Worm (Caenorhabditis elegans) whole organism, early embryonic: ENCODE data around the gene cyp-13B2.

Experiments
- B0310.2 ChIP-seq: sonication (generic microtip); optimal IDR thresholded peaks from 2 replicates; lab custom pipeline; 2016; ENCODE audit warnings: mild to moderate bottlenecking, missing genetic modification characterization, missing compliant biosample characterization
- F13C5.2 ChIP-seq: sonication (generic microtip); optimal IDR thresholded peaks from 2 replicates; lab custom pipeline; 2017; ENCODE audit warnings: mild to moderate bottlenecking, missing genetic modification characterization, inconsistent platforms, missing compliant biosample characterization
- aly-1 ChIP-seq: sonication (generic microtip); optimal IDR thresholded peaks from 2 replicates; lab custom pipeline; 2016; ENCODE audit warnings: missing genetic modification characterization, missing compliant biosample characterization
- ama-1 ChIP-seq: fragments of 150-350 bp; optimal IDR thresholded peaks from 2 replicates; lab custom pipeline; 2014
- ceh-13 ChIP-seq: fragments of 200-800 bp; sonication (Bioruptor generic); optimal IDR thresholded peaks from 2 replicates; lab custom pipeline; 2018; ENCODE audit warnings: mild to moderate bottlenecking, missing genetic modification characterization, missing compliant biosample characterization
- ceh-36 ChIP-seq: sonication (generic microtip); optimal IDR thresholded peaks from 2 replicates; lab custom pipeline; 2016; ENCODE audit warnings: missing genetic modification characterization, inconsistent platforms, missing compliant biosample characterization
- ets-7 ChIP-seq: sonication (generic microtip); optimal IDR thresholded peaks from 2 replicates; lab custom pipeline; 2016; ENCODE audit warnings: missing genotype, missing genetic modification characterization, missing compliant biosample characterization
- flt-1 ChIP-seq: fragments of 200-800 bp; sonication (Bioruptor generic); IDR thresholded peaks from 2 replicates; pipeline ENCODE4 v1.3.6; 2022; ENCODE audit warnings: missing genetic modification characterization, missing compliant biosample characterization
- hmbx-1 ChIP-seq: sonication (generic microtip); optimal IDR thresholded peaks from 2 replicates; lab custom pipeline; 2016; ENCODE audit warnings: mild to moderate bottlenecking, missing genetic modification characterization, missing compliant biosample characterization
- hmg-4 ChIP-seq: fragments of 200-800 bp; sonication (Bioruptor generic); optimal IDR thresholded peaks from 2 replicates; lab custom pipeline; 2018; ENCODE audit warnings: mild to moderate bottlenecking, missing genetic modification characterization, missing compliant biosample characterization
- hnd-1 ChIP-seq: sonication (generic microtip); optimal IDR thresholded peaks from 2 replicates; lab custom pipeline; 2016; ENCODE audit warnings: missing genetic modification characterization, missing compliant biosample characterization
- pes-1 ChIP-seq: fragments of 200-800 bp; sonication (Bioruptor generic); IDR thresholded peaks from 2 replicates; pipeline ENCODE4 v1.3.6; 2022; ENCODE audit warnings: missing genetic modification reagents, missing genetic modification characterization, missing compliant biosample characterization
- scrt-1 ChIP-seq: fragments of 200-800 bp; sonication (Bioruptor generic); IDR thresholded peaks from 2 replicates; pipeline ENCODE4 v1.3.6; 2022; ENCODE audit warnings: missing genetic modification characterization, missing compliant biosample characterization
- sea-1 ChIP-seq: fragments of 200-800 bp; sonication (Bioruptor generic); conservative IDR thresholded peaks from 2 replicates; pipeline ENCODE4 v1.3.6; 2022; ENCODE audit warnings: missing genetic modification characterization, missing compliant biosample characterization
- tbx-11 ChIP-seq: fragments of 200-800 bp; sonication (Bioruptor generic); IDR thresholded peaks from 2 replicates; pipeline ENCODE4 v1.3.6; 2022; ENCODE audit warnings: missing genetic modification characterization, missing compliant biosample characterization
- tbx-37 ChIP-seq: fragments of 200-800 bp; sonication (Bioruptor generic); conservative IDR thresholded peaks from 2 replicates; pipeline ENCODE4 v1.3.6; 2022; ENCODE audit warnings: missing genetic modification reagents, missing genetic modification characterization, missing compliant biosample characterization
- tra-4 ChIP-seq: sonication (generic microtip); optimal IDR thresholded peaks from 2 replicates; lab custom pipeline; 2017; ENCODE audit warnings: missing genetic modification characterization, missing compliant biosample characterization

The cyp-13B2 gene

DNA sequence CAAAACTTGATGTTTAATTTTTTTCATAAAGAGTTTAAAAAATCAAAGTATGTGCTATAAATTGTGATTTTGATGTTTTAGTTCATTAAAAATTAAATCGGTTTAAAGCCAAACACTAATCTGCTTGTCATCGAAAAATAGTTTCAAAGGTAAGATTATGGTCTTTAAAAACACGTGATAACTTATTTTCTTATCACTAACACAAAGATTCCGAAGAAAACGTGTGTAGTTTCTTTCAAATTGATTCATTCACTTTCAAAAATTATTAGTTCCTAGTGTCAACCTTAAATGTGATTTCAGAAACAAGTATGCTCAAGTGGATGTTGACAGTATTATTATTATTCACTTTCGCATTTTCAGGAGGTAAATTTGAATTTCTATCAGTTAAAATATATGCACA is 30.6 kb downstream of the cyp-13B2 start, which contains the start of gene E02H4.7:
Gene E02H4.7, plus strand, starts transcription at position 301 of the 400 bp plus-strand sequence.
- TF ChIP-seq B0310.2 (tag; lab: Kevin White, UChicago) = no peak

DNA sequence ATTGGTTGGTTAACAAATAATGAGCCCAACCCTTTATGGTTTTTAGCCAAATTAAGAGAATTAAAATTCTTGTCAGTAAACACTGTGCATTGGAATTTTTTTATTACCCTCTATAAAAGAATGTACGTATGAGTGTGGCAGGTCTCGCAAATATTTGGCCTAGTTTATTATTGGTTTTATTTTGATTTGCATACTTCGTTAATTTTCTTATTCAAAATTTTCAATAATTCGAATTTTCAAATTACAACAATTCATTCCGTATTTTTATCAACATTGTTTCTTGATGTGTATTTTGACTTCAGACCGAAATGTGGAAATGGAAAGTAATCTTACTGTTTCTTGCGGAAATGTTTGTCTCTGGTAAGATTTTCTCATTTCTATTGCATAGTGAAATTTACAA is 32.3 kb downstream of the cyp-13B2 start, which contains the start of gene E02H4.4:
Gene E02H4.4, plus strand, starts transcription at position 301 of the 400 bp plus-strand sequence.
- no peak for TF ChIP-seq ceh-36 (tag; lab: Kevin White, UChicago)
- no peak for TF ChIP-seq sea-1 (GFP tag; lab: Robert Waterston, UW)
- TF ChIP-seq tra-4 (tag; lab: Kevin White, UChicago) = no peak
- no peak for TF ChIP-seq hmbx-1 (tag; lab: Kevin White, UChicago)
- no peak for TF ChIP-seq ama-1 (lab: Kevin White, UChicago)
- no peak for TF ChIP-seq hnd-1 (tag; lab: Kevin White, UChicago)
- TF ChIP-seq pes-1 (GFP tag; lab: Robert Waterston, UW) = no peak
- no peak for TF ChIP-seq tbx-11 (GFP tag; lab: Robert Waterston, UW)
- TF ChIP-seq B0310.2 (tag; lab: Kevin White, UChicago) = no peak
- TF ChIP-seq scrt-1 (GFP tag; lab: Robert Waterston, UW) = no peak
- no peak for TF ChIP-seq ets-7 (tag; lab: Kevin White, UChicago)
- no peak for TF ChIP-seq F13C5.2
- TF ChIP-seq flt-1 (GFP tag; lab: Robert Waterston, UW) = no peak
- no peak for TF ChIP-seq hmg-4 (GFP tag; lab: Kevin White, UChicago)
- no peak for TF ChIP-seq aly-1 (tag; lab: Kevin White, UChicago)

DNA sequence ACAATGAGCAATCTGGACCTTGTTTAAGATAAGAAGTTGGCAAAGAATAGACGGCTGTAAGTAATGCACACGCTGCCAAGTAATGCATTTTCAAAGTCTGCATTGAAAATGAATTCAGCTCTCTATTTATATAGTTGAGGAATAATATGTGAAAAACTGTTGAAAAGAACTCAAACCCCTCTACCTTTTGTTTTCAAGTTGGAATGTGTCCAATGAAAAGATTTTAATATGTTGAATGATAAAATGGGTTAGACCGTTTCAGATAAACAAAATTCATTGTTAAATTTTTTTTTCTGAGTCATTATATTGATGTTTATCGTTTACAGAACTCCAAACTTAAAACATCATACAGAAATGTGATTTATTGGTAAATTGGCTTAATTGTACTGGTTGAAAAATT is 38.1 kb downstream of the cyp-13B2 start, which contains the start of gene E02H4.8:
Gene E02H4.8, minus strand, starts transcription at position 101 of the 400 bp plus-strand sequence.
- TF ChIP-seq sea-1 (GFP tag; lab: Robert Waterston, UW) = no peak
- TF ChIP-seq hmg-4 (GFP tag; lab: Kevin White, UChicago) = no peak
- no peak for TF ChIP-seq pes-1 (GFP tag; lab: Robert Waterston, UW)
- TF ChIP-seq ama-1 (lab: Kevin White, UChicago) = no peak
- no peak for TF ChIP-seq aly-1 (tag; lab: Kevin White, UChicago)
- no peak for TF ChIP-seq hmbx-1 (tag; lab: Kevin White, UChicago)
- no peak for TF ChIP-seq F13C5.2
- no peak for TF ChIP-seq tbx-11 (GFP tag; lab: Robert Waterston, UW)
- TF ChIP-seq B0310.2 (tag; lab: Kevin White, UChicago) = no peak
- no peak for TF ChIP-seq ets-7 (tag; lab: Kevin White, UChicago)
- no peak for TF ChIP-seq ceh-13 (GFP tag; lab: Kevin White, UChicago)
- no peak for TF ChIP-seq tbx-37 (GFP tag; lab: Robert Waterston, UW)
- no peak for TF ChIP-seq flt-1 (GFP tag; lab: Robert Waterston, UW)
- no peak for TF ChIP-seq tra-4 (tag; lab: Kevin White, UChicago)
- TF ChIP-seq ceh-36 (tag; lab: Kevin White, UChicago) = no peak
- TF ChIP-seq scrt-1 (GFP tag; lab: Robert Waterston, UW) = no peak
- no peak for TF ChIP-seq hnd-1 (tag; lab: Kevin White, UChicago)

DNA sequence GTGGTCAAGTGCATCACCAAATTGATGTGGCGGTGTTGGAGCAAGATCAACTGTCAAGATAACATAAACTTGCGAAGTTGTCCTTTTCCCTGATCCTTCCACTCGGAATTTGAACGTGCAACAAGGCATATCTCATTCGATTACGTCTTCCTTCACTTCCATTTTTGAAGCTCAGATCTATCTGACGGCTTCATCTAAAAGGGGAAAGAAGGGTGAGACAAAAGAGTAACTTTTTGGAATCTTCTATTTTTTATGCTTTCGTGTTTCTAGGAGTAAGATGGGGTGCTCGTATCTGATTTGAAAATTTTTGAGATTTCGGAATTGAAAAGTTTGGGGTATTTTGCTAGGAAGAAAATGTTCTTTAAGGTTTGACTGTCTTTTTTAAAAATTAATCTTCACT is 41.8 kb downstream of the cyp-13B2 start:
- TF ChIP-seq ceh-13 (GFP tag; lab: Kevin White, UChicago) = no peak
- TF ChIP-seq hnd-1 (tag; lab: Kevin White, UChicago) = no peak
- TF ChIP-seq ama-1 (lab: Kevin White, UChicago) = no peak
- no peak for TF ChIP-seq ets-7 (tag; lab: Kevin White, UChicago)
- TF ChIP-seq scrt-1 (GFP tag; lab: Robert Waterston, UW) = no peak
- no peak for TF ChIP-seq tra-4 (tag; lab: Kevin White, UChicago)
- TF ChIP-seq ceh-36 (tag; lab: Kevin White, UChicago) = no peak

DNA sequence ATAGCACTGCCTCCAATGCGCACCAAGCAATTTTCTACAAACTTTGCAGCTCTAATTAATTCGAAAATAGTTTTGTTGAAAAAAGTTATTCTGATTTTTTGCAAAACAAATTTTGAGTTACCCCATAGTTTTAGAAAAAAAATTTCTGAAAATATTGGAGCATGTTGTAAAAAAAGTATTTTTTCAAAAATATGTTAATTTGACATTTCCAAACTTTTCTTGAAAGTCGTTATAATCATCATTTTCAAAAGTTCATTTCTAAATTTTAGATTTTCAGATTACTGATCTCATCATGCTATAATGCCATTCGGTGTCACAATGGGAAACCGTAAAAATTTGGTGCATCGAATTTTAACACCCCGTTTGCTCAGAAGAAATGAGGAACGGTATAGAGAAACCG is 42.4 kb downstream of the cyp-13B2 start, which contains the start of gene del-1:
Gene del-1, plus strand, starts transcription at position 301 of the 400 bp plus-strand sequence.
- TF ChIP-seq B0310.2 (tag; lab: Kevin White, UChicago) (no peak), ceh-36 (tag; lab: Kevin White, UChicago) (no peak)
